Worm (Caenorhabditis elegans): ENCODE results near the gene set-24.

DNA sequence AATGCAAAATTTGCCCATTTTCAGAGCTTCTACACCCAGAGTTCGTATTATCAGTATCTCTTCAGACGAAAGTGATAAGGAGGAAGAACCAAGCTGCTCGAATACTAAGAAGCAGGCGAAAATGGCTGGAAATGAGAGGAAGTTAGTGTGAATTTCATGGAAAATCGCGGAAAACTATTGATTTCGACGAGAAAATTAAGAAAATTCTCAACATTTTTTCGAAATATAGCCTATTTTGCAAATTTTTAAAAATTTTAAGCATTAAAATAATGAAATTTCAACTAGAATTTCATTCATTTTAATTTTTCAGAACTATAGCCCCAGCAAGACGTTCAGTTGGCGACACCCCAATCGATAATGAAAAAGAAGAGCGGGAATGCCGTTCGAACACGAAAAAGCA, 12.8 kb upstream of the set-24 start:
- TF ChIP-seq mdl-1 (tag; optimal IDR thresholded peaks at IDR 0.05) (no peak), unc-39 (tag; optimal IDR thresholded peaks at IDR 0.05) (no peak), ztf-11 (tag; optimal IDR thresholded peaks at IDR 0.05) (no peak), pqm-1 (tag; optimal IDR thresholded peaks at IDR 0.05) (no peak), pha-4 (tag; optimal IDR thresholded peaks at IDR 0.05) (no peak), ZK546.5 (tag; optimal IDR thresholded peaks at IDR 0.05) (no peak)

Measured in whole organism, L3 larva.